Fruit fly (Drosophila melanogaster): Measurements from ENCODE around the gene Ndc1.

The Ndc1 gene

DNA sequence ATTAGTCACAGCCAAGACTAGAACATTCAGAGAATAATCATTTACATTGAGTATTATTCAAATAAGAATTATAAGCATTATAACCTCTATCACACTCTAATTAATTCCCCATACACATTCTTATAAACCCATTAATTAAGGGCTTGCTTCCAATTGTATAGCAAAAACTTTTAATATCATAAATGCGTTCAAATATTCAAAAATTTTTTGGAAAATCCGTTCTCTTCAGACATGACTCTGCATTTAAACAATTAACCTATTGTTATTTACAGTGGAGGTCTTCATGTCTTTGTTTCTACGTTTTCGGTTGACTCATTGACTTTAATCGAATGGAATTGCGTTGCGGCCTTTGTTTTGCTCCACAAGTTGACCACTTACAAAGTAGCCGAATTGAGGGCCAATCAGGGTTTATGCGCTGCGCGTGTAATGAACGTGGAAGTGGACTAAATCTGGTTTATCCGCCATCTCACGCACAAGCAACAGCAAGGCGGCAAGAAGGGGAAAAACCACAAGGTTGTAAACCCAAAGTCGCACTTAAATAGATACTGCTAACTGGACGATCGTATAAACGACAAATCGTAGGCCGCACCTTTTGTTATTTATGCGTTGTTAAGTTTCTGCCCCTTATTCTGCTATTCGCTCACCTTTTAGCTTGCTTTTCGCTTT is 3.2 kb upstream of the Ndc1 start (continued):
- peak; percentile 71 for TF ChIP-seq CG12299 (tag; optimal IDR thresholded peaks at IDR 0.05)
- no peak for TF ChIP-seq psq (GFP tag; optimal IDR thresholded peaks at IDR 0.05)
- TF ChIP-seq CG17612 (GFP tag; IDR thresholded peaks at IDR 0.05) = 0 out of 2 replicates have a peak, but pooled peaks have one; percentile 20
- TF ChIP-seq mam (GFP tag; optimal IDR thresholded peaks at IDR 0.05) = peak; percentile 40
- TF ChIP-seq ci (GFP tag; IDR thresholded peaks at IDR 0.05) = peak; percentile 89
- TF ChIP-seq Hey (tag; optimal IDR thresholded peaks at IDR 0.05) = peak; percentile 14
- 0 out of 3 replicates have a peak, but pooled peaks have one; percentile 40 for TF ChIP-seq otp (GFP tag; IDR thresholded peaks at IDR 0.05)
- no peak for TF ChIP-seq hbn (GFP tag; IDR thresholded peaks at IDR 0.05; ENCODE audit: partially characterized antibody)
- TF ChIP-seq Blimp-1 (GFP tag; optimal IDR thresholded peaks at IDR 0.05) = no peak
- peak; percentile 32 for TF ChIP-seq Nf-YC (tag; optimal IDR thresholded peaks at IDR 0.05)
- TF ChIP-seq Dbx (GFP tag; IDR thresholded peaks at IDR 0.05) = peak; percentile 78; the same call in 2 of the 3 replicates
- no peak for TF ChIP-seq Oli (tag; optimal IDR thresholded peaks at IDR 0.05)
- TF ChIP-seq gcm2 (GFP tag; optimal IDR thresholded peaks at IDR 0.05) = no peak
- peak; percentile 60 for TF ChIP-seq CG10147 (GFP tag; optimal IDR thresholded peaks at IDR 0.05)
- TF ChIP-seq gsb (GFP tag; IDR thresholded peaks at IDR 0.05) = peak; percentile 71
- peak; percentile 25 for TF ChIP-seq CG17385 (GFP tag; optimal IDR thresholded peaks at IDR 0.05)
- peak; percentile 31 for TF ChIP-seq CG12744 (GFP tag; optimal IDR thresholded peaks at IDR 0.05)
- no peak for TF ChIP-seq wor (GFP tag; IDR thresholded peaks at IDR 0.05)
- TF ChIP-seq CG8281 (tag; optimal IDR thresholded peaks at IDR 0.05) = no peak
- peak; percentile 79 for TF ChIP-seq Atf6 (GFP tag; IDR thresholded peaks at IDR 0.05)
- TF ChIP-seq fu2 (GFP tag; optimal IDR thresholded peaks at IDR 0.05) = peak; percentile 65
- peak; percentile 2 for TF ChIP-seq pzg (GFP tag; optimal IDR thresholded peaks at IDR 0.05)
- no peak for TF ChIP-seq CG7963 (GFP tag; IDR thresholded peaks at IDR 0.05; ENCODE audit: partially characterized antibody)
- TF ChIP-seq Bdp1 (GFP tag; optimal IDR thresholded peaks at IDR 0.05) = no peak
- TF ChIP-seq lab (GFP tag; optimal IDR thresholded peaks at IDR 0.05) = peak; percentile 83
- TF ChIP-seq Adf1 (GFP tag; IDR thresholded peaks at IDR 0.05) = peak; percentile 60
- peak; percentile 59 for TF ChIP-seq oc (tag; optimal IDR thresholded peaks at IDR 0.05)
- peak; percentile 36 for TF ChIP-seq CG7839 (tag; optimal IDR thresholded peaks at IDR 0.05)
- peak; percentile 9 for TF ChIP-seq CG3163 (GFP tag; optimal IDR thresholded peaks at IDR 0.05)
- peak; percentile 55 for TF ChIP-seq CG34376 (GFP tag; optimal IDR thresholded peaks at IDR 0.05)
- TF ChIP-seq Ada2b (GFP tag; IDR thresholded peaks at IDR 0.05) = 0 out of 2 replicates have a peak, but pooled peaks have one; percentile 13
- TF ChIP-seq hkb (optimal IDR thresholded peaks at IDR 0.05) = no peak
- TF ChIP-seq hkb (GFP tag; IDR thresholded peaks at IDR 0.05) = no peak; the same call in 1 of the 2 replicates
- peak; percentile 50 for TF ChIP-seq CG7786 (GFP tag; optimal IDR thresholded peaks at IDR 0.05)
- peak; percentile 54 for TF ChIP-seq CG3281 (GFP tag; optimal IDR thresholded peaks at IDR 0.05)
- TF ChIP-seq fd96Cb (tag; optimal IDR thresholded peaks at IDR 0.05) = no peak
- no peak for TF ChIP-seq CG13775 (GFP tag; optimal IDR thresholded peaks at IDR 0.05)
- peak; percentile 45 for TF ChIP-seq HLH54F (GFP tag; optimal IDR thresholded peaks at IDR 0.05)
- TF ChIP-seq CG11398 (GFP tag; optimal IDR thresholded peaks at IDR 0.05) = peak; percentile 49
- peak; percentile 58 for TF ChIP-seq CG2678 (tag; optimal IDR thresholded peaks at IDR 0.05)
- TF ChIP-seq CG14014 (GFP tag; IDR thresholded peaks at IDR 0.05) = peak; percentile 79
- peak; percentile 37; the same call in 1 of the 2 replicates for TF ChIP-seq ttk (GFP tag; IDR thresholded peaks at IDR 0.05)
- peak; percentile 84 for TF ChIP-seq CG18599 (GFP tag; optimal IDR thresholded peaks at IDR 0.05)
- TF ChIP-seq gem (tag; optimal IDR thresholded peaks at IDR 0.05) = peak; percentile 39
- TF ChIP-seq CG32532 (GFP tag; IDR thresholded peaks at IDR 0.05) = peak; percentile 83
- peak; percentile 44 for TF ChIP-seq lilli (GFP tag; optimal IDR thresholded peaks at IDR 0.05)
- no peak for TF ChIP-seq CG2712 (tag; optimal IDR thresholded peaks at IDR 0.05)
- TF ChIP-seq chinmo (GFP tag; IDR thresholded peaks at IDR 0.05; ENCODE audit: partially characterized antibody) = peak; percentile 88; the same call in 3 of the 4 replicates
- TF ChIP-seq z (GFP tag; IDR thresholded peaks at IDR 0.05) = no peak
